Fruit fly (Drosophila melanogaster) whole organism, adult: ENCODE data around the gene CG4022.

ENCODE experiments used
- CG11617 ChIP-seq: fragments of 200-800 bp; sonication (Bioruptor generic); optimal IDR thresholded peaks from 2 replicates; lab custom pipeline; 2017; ENCODE audit warnings: mild to moderate bottlenecking, missing biosample characterization, missing genetic modification reagents, missing genetic modification characterization
- CG12768 ChIP-seq: fragments of 200-800 bp; sonication (Bioruptor generic); optimal IDR thresholded peaks from 2 replicates; lab custom pipeline; 2017; ENCODE audit warnings: missing biosample characterization, missing genetic modification characterization, mild to moderate bottlenecking, moderate library complexity, missing genetic modification reagents
- CG14711 ChIP-seq: fragments of 200-800 bp; sonication (Bioruptor generic); optimal IDR thresholded peaks from 2 replicates; lab custom pipeline; 2018; ENCODE audit warnings: missing biosample characterization, mild to moderate bottlenecking, missing genetic modification characterization, moderate library complexity
- CG1620 ChIP-seq: fragments of 200-800 bp; sonication (Bioruptor generic); optimal IDR thresholded peaks from 2 replicates; lab custom pipeline; 2016; ENCODE audit warnings: missing biosample characterization, missing genetic modification characterization
- CG33017 ChIP-seq: fragments of 200-800 bp; sonication (Bioruptor generic); optimal IDR thresholded peaks from 2 replicates; lab custom pipeline; 2018; ENCODE audit warnings: missing biosample characterization, mild to moderate bottlenecking, missing genetic modification characterization, moderate library complexity
- CG5204 ChIP-seq: fragments of 200-800 bp; sonication (Bioruptor generic); optimal IDR thresholded peaks from 2 replicates; lab custom pipeline; 2016; ENCODE audit warnings: missing biosample characterization, missing genetic modification characterization
- CG7045 ChIP-seq: fragments of 200-800 bp; sonication (Bioruptor generic); optimal IDR thresholded peaks from 2 replicates; lab custom pipeline; 2017; ENCODE audit warnings: missing biosample characterization, mild to moderate bottlenecking, missing genetic modification characterization
- CG7101 ChIP-seq: fragments of 200-800 bp; sonication (Bioruptor generic); optimal IDR thresholded peaks from 2 replicates; lab custom pipeline; 2018; ENCODE audit warnings: missing biosample characterization, mild to moderate bottlenecking, missing genetic modification characterization, moderate library complexity
- Clk ChIP-seq: fragments of 200-800 bp; sonication (Bioruptor generic); optimal IDR thresholded peaks from 2 replicates; lab custom pipeline; 2017; ENCODE audit warnings: missing biosample characterization, missing genetic modification characterization
- Crg-1 ChIP-seq: fragments of 200-800 bp; sonication (Bioruptor generic); optimal IDR thresholded peaks from 2 replicates; lab custom pipeline; 2016; ENCODE audit warnings: missing biosample characterization, missing genetic modification characterization
- Hr96 ChIP-seq: fragments of 200-800 bp; sonication (Bioruptor generic); optimal IDR thresholded peaks from 2 replicates; lab custom pipeline; 2016; ENCODE audit warnings: missing biosample characterization, missing genetic modification characterization
- Mnt ChIP-seq: fragments of 200-800 bp; sonication (Bioruptor generic); optimal IDR thresholded peaks from 2 replicates; lab custom pipeline; 2016; ENCODE audit warnings: missing biosample characterization, mild to moderate bottlenecking, missing genetic modification characterization
- bab1 ChIP-seq: fragments of 200-800 bp; sonication (Bioruptor generic); optimal IDR thresholded peaks from 3 replicates; lab custom pipeline; 2019; ENCODE audit warnings: missing biosample characterization, mild to moderate bottlenecking, missing genetic modification characterization, moderate library complexity
- cic ChIP-seq: fragments of 200-800 bp; sonication (Bioruptor generic); optimal IDR thresholded peaks from 2 replicates; lab custom pipeline; 2017; ENCODE audit warnings: missing biosample characterization, mild to moderate bottlenecking, missing genetic modification characterization, moderate library complexity
- cnc ChIP-seq, 2 experiments: fragments of >200 bp; optimal IDR thresholded peaks; 2 replicates each; lab custom pipeline; 2017
- kay ChIP-seq: fragments of 200-800 bp; sonication (Bioruptor generic); peaks from one replicate; lab custom pipeline; 2016; ENCODE audit warnings: missing biosample characterization, missing genetic modification characterization, borderline replicate concordance
- ovo ChIP-seq: fragments of 200-800 bp; sonication (Bioruptor generic); optimal IDR thresholded peaks from 2 replicates; lab custom pipeline; 2016; ENCODE audit warnings: missing biosample characterization, missing genetic modification characterization
- pad ChIP-seq: fragments of 200-800 bp; sonication (Bioruptor generic); optimal IDR thresholded peaks from 3 replicates; lab custom pipeline; 2017; ENCODE audit warnings: missing biosample characterization, missing genetic modification characterization, mild to moderate bottlenecking, moderate library complexity, missing genetic modification reagents
- tj ChIP-seq: fragments of 200-800 bp; sonication (Bioruptor generic); optimal IDR thresholded peaks from 3 replicates; lab custom pipeline; 2017; ENCODE audit warnings: missing biosample characterization, mild to moderate bottlenecking, missing genetic modification characterization, moderate library complexity
- toe ChIP-seq: fragments of 200-800 bp; sonication (Bioruptor generic); optimal IDR thresholded peaks from 2 replicates; lab custom pipeline; 2016; ENCODE audit warnings: missing biosample characterization, missing genetic modification characterization

CG4022 gene

DNA sequence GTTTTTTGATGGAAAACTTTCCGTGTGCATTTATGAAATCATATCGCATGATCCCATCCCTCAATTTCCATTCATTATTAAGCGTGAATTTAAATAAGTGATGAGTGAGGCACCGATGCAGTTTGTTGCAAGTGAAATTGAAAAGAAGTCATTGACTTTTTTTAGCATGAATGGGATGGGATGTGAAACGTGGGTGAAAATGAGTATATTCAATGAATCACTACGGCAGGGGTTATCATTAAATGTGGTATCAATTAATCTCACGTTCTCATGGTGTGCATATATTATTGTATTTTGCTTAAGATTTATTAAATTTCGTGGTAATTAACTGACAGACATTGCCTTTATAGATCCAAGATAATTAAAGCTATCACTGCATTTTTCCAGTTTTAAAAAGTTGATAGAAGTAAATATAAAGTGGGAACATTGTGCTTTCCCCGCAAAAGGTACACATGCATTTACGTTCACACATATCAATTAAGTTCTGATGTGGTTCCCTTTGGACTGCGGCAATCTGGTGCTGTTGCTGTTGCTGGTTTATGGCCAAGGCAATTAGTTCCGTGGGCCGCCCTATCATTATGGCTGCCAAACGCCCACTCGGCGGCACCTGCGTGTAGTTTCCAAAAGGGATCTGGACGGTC lies 19.2 kb downstream of the CG4022 start:
- TF ChIP-seq cic (peak; percentile 70), kay (GFP tag; lab: Kevin White, UChicago) (peak; percentile 84), tj (GFP tag; lab: Kevin White, UChicago) (peak; percentile 34), CG5204 (GFP tag; lab: Kevin White, UChicago) (no peak), CG12768 (GFP tag; lab: Kevin White, UChicago) (peak; percentile 20), CG7045 (GFP tag; lab: Kevin White, UChicago) (peak; percentile 33), CG14711 (tag; lab: Kevin White, UChicago) (no peak)

DNA sequence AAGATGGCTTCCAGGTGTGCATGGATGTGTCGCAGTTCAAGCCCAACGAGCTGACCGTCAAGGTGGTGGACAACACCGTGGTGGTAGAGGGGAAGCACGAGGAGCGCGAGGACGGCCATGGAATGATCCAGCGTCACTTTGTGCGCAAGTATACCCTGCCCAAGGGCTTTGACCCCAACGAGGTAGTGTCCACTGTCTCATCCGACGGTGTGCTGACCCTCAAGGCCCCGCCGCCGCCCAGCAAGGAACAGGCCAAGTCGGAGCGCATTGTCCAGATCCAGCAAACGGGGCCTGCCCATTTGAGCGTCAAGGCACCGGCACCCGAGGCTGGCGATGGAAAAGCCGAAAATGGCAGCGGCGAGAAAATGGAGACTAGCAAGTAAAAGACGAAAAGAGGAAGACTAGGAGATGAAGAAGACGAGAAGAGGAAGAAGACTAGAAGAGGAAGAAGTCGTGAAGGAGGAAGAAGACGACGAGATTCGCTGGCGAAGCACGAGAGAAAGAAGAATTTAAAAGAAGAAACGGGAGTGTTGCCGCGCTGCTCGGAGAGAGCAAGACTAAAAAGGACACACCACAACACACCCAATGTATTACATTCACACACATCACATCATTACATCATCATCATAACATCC lies 26.1 kb downstream of the CG4022 start:
- TF ChIP-seq toe (GFP tag; lab: Kevin White, UChicago): no peak
- no peak for TF ChIP-seq cic
- no peak for TF ChIP-seq bab1
- no peak for TF ChIP-seq CG1620 (GFP tag; lab: Kevin White, UChicago)
- no peak for TF ChIP-seq Mnt (GFP tag; lab: Kevin White, UChicago)
- TF ChIP-seq Clk (GFP tag; lab: Kevin White, UChicago): no peak
- no peak for TF ChIP-seq cnc (optimal IDR thresholded peaks at IDR 0.05; lab: Kevin White, UChicago)
- no peak for TF ChIP-seq CG14711 (tag; lab: Kevin White, UChicago)
- TF ChIP-seq CG12768 (GFP tag; lab: Kevin White, UChicago): no peak
- no peak for TF ChIP-seq CG5204 (GFP tag; lab: Kevin White, UChicago)
- TF ChIP-seq pad (GFP tag; lab: Kevin White, UChicago): no peak
- no peak for TF ChIP-seq Crg-1
- TF ChIP-seq CG11617: no peak
- no peak for TF ChIP-seq CG33017 (tag; lab: Kevin White, UChicago)
- TF ChIP-seq tj (GFP tag; lab: Kevin White, UChicago): no peak
- no peak for TF ChIP-seq CG7101 (tag; lab: Kevin White, UChicago)
- TF ChIP-seq Hr96 (GFP tag; lab: Kevin White, UChicago): no peak
- TF ChIP-seq ovo (GFP tag; lab: Kevin White, UChicago): no peak

DNA sequence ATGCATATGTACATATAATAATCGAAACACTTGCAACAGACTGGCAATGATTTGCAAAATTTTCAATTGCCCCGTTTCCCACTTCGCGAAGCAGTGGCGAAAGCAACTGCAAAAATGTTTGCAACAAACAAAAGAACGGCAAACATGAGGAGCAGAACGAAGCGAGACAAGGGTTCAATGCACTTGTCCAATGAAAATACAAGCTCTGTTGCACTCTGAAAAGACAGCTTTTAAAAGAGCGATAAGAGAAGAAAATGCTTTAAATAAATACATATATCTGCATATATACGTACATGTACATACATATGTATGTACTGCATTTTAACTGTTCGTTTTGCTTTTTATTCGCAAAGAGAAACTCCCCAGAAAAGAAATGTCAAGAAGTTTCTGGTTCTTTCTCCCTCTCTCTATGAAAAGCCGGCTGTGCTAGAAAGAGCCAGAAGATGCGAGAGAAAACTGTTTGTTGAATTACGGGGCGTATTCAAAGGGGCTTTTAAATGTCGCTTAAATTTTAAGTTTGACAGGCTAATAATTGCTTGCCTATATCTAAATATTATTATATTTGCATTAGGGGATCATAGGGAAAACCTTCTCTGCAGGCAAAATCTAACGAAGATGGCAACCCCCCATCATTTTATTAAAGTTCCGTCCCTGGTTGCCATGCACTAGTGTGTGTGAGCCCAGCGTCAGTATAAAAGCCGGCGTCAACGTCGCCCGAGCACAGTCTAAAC lies 27.1 kb downstream of the CG4022 start, which contains the start of gene Hsp27:
TSS of gene Hsp27 (plus strand) at position 719 of the 731 bp plus-strand sequence.
- TF ChIP-seq CG12768 (GFP tag; lab: Kevin White, UChicago): peak; percentile 99
- TF ChIP-seq pad (GFP tag; lab: Kevin White, UChicago): peak; percentile 92
- TF ChIP-seq CG11617: peak; percentile 96
- peak; percentile 99 for TF ChIP-seq CG33017 (tag; lab: Kevin White, UChicago)
- peak; percentile 98 for TF ChIP-seq CG7101 (tag; lab: Kevin White, UChicago)
- peak; percentile 93 for TF ChIP-seq toe (GFP tag; lab: Kevin White, UChicago)
- peak; percentile 88 for TF ChIP-seq CG1620 (GFP tag; lab: Kevin White, UChicago)
- TF ChIP-seq Crg-1: peak; percentile 97
- peak; percentile 77 for TF ChIP-seq ovo (GFP tag; lab: Kevin White, UChicago)
- peak; percentile 96 for TF ChIP-seq Mnt (GFP tag; lab: Kevin White, UChicago)
- peak; percentile 99 for TF ChIP-seq bab1
- TF ChIP-seq cic: peak; percentile 91
- TF ChIP-seq kay (GFP tag; lab: Kevin White, UChicago): peak; percentile 99
- peak; percentile 97 for TF ChIP-seq CG7045 (GFP tag; lab: Kevin White, UChicago)
- peak; percentile 93 for TF ChIP-seq CG5204 (GFP tag; lab: Kevin White, UChicago)
- TF ChIP-seq Clk (GFP tag; lab: Kevin White, UChicago): peak; percentile 92
- TF ChIP-seq cnc (optimal IDR thresholded peaks at IDR 0.05; lab: Kevin White, UChicago): peak in 1 of 2 experiments; percentile 69
- TF ChIP-seq Hr96 (GFP tag; lab: Kevin White, UChicago): peak; percentile 97
- TF ChIP-seq tj (GFP tag; lab: Kevin White, UChicago): peak; percentile 75
- TF ChIP-seq CG14711 (tag; lab: Kevin White, UChicago): peak; percentile 97

DNA sequence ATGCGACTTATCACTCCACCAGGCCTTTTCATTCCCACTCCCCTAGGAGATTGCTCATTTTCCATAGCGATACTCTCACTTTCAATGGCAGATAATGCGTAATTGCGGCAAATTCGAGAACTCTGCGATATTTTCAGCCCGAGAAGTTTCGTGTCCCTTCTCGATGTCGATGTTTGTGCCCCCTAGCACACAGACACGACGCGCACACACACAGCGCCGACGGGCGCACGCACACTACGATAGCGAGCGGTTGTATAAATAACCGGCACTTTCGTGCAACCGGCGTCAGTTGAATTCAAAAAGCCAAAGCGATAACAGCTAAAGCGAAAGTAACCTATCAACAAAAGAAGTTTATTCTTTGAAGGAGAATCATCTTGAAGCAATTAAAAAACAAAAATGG lies 29.0 kb downstream of the CG4022 start, which contains the start of gene Hsp23:
TSS of gene Hsp23 (plus strand) at position 281 of the 400 bp plus-strand sequence.
- TF ChIP-seq tj (GFP tag; lab: Kevin White, UChicago) (no peak), ovo (GFP tag; lab: Kevin White, UChicago) (no peak), kay (GFP tag; lab: Kevin White, UChicago) (no peak), CG1620 (GFP tag; lab: Kevin White, UChicago) (no peak), CG14711 (tag; lab: Kevin White, UChicago) (no peak), Hr96 (GFP tag; lab: Kevin White, UChicago) (no peak), CG12768 (GFP tag; lab: Kevin White, UChicago) (no peak), CG7101 (tag; lab: Kevin White, UChicago) (no peak), pad (GFP tag; lab: Kevin White, UChicago) (no peak), bab1 (no peak), CG7045 (GFP tag; lab: Kevin White, UChicago) (no peak), CG33017 (tag; lab: Kevin White, UChicago) (no peak), Mnt (GFP tag; lab: Kevin White, UChicago) (no peak), Clk (GFP tag; lab: Kevin White, UChicago) (no peak)

DNA sequence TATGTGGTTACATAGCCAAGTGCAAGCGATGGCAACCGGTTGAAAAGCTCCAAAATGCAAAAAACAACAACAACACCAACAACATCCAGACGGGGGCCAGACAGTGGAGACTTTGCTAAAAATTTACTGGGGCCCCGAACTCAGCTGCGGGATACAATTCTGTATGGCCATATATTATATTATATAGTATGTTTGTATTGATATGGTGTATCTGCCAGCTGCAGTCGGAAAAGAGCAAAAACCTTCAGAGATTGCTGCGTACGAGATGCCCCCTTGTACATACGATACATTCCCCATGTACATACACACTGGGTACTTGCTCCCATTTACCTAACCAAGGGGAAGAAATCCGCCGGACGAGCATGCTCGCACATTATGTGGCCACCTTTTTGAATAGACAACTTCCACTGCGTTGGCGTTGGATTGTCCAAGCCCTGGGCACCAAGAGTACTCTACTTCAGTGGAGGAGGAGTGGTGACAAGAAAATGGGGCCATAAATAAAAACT lies 30.2 kb downstream of the CG4022 start:
- TF ChIP-seq CG5204 (GFP tag; lab: Kevin White, UChicago) (no peak), CG14711 (tag; lab: Kevin White, UChicago) (no peak), Clk (GFP tag; lab: Kevin White, UChicago) (no peak), kay (GFP tag; lab: Kevin White, UChicago) (no peak), CG7045 (GFP tag; lab: Kevin White, UChicago) (no peak), Hr96 (GFP tag; lab: Kevin White, UChicago) (no peak), cnc (optimal IDR thresholded peaks at IDR 0.05; lab: Kevin White, UChicago) (no peak)
